Worm (Caenorhabditis elegans): ENCODE measurements around the gene folt-2.

DNA sequence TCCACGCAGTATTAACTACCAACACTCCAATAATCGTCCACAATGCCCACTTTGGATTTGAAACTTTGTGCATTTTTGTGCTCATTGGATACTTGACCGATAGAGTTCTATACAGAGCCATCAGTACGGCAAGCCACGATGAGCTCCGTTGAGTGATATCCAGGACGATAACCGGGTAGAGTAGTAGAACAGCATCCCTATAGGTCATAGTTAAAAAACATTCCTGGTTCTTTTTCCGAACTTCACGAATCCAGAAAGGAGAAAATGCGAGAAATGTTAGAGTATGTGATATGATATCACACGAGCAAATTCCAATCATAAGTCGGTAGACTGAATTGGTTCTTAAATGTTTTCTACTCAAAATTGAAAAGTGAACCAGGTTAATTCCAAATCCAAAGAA, 12.9 kb upstream of the folt-2 start:
- TF ChIP-seq nhr-77 (tag; optimal IDR thresholded peaks at IDR 0.05) (no peak), fos-1 (tag; optimal IDR thresholded peaks at IDR 0.05) (no peak)

Measured in whole organism, L2 larva.